Fruit fly (Drosophila melanogaster): ENCODE data around the gene Octalpha2R.

Octalpha2R gene

dm6 chr3R:18787237-18787636, 61.8 kb downstream of the Octalpha2R start:
- TF ChIP-seq psq (optimal IDR thresholded peaks at IDR 0.05) (no peak), Myc (optimal IDR thresholded peaks at IDR 0.05) (no peak), h (optimal IDR thresholded peaks at IDR 0.05) (no peak), insv (optimal IDR thresholded peaks at IDR 0.05) (no peak), ttk (optimal IDR thresholded peaks at IDR 0.05) (no peak), Sin3A (optimal IDR thresholded peaks at IDR 0.05) (no peak)

- TF ChIP-seq Myc (optimal IDR thresholded peaks at IDR 0.05), result no peak
- no peak for TF ChIP-seq Sin3A (optimal IDR thresholded peaks at IDR 0.05)
- TF ChIP-seq psq (optimal IDR thresholded peaks at IDR 0.05), result no peak
- TF ChIP-seq insv (optimal IDR thresholded peaks at IDR 0.05), result no peak
- TF ChIP-seq h (optimal IDR thresholded peaks at IDR 0.05), result no peak
- no peak for TF ChIP-seq ttk (optimal IDR thresholded peaks at IDR 0.05)
Observed at dm6 chr3R:18785741-18786140, 63.3 kb downstream of the Octalpha2R start.

dm6 chr3R:18783191-18783590, 65.8 kb downstream of the Octalpha2R start:
- TF ChIP-seq ttk (optimal IDR thresholded peaks at IDR 0.05) (no peak), h (optimal IDR thresholded peaks at IDR 0.05) (no peak), psq (optimal IDR thresholded peaks at IDR 0.05) (no peak), insv (optimal IDR thresholded peaks at IDR 0.05) (no peak), Sin3A (optimal IDR thresholded peaks at IDR 0.05) (no peak), Myc (optimal IDR thresholded peaks at IDR 0.05) (no peak)

- TF ChIP-seq psq (optimal IDR thresholded peaks at IDR 0.05) (no peak), h (optimal IDR thresholded peaks at IDR 0.05) (no peak), ttk (optimal IDR thresholded peaks at IDR 0.05) (no peak), Sin3A (optimal IDR thresholded peaks at IDR 0.05) (no peak), insv (optimal IDR thresholded peaks at IDR 0.05) (no peak), Myc (optimal IDR thresholded peaks at IDR 0.05) (no peak)
Observed at dm6 chr3R:18758548-18759257, 90.3 kb downstream of the Octalpha2R start, which contains the start of gene Epg5. TSS of gene Epg5 (minus strand) at chr3R:18758873.

dm6 chr3R:18749786-18750185, 99.2 kb downstream of the Octalpha2R start:
- TF ChIP-seq insv (optimal IDR thresholded peaks at IDR 0.05) (no peak), Myc (optimal IDR thresholded peaks at IDR 0.05) (no peak), h (optimal IDR thresholded peaks at IDR 0.05) (no peak), psq (optimal IDR thresholded peaks at IDR 0.05) (no peak), Sin3A (optimal IDR thresholded peaks at IDR 0.05) (no peak)
